Worm (Caenorhabditis elegans) whole organism, midembryonic: ENCODE measurements around the gene K02E11.3.

Experiments used
- T22C8.4 ChIP-seq: fragments of 200-800 bp; sonication (Bioruptor generic); IDR thresholded peaks from 2 replicates; pipeline ENCODE4 v1.3.6; 2022; ENCODE audit warnings: missing genetic modification characterization, missing compliant biosample characterization
- cog-1 ChIP-seq: sonication (generic microtip); optimal IDR thresholded peaks from 2 replicates; lab custom pipeline; 2016; ENCODE audit warnings: missing genetic modification characterization, missing compliant biosample characterization
- flt-1 ChIP-seq: fragments of 200-800 bp; sonication (Bioruptor generic); IDR thresholded peaks from 2 replicates; pipeline ENCODE4 v1.3.6; 2022; ENCODE audit warnings: missing genetic modification characterization, missing compliant biosample characterization
- klf-2 ChIP-seq: fragments of 200-800 bp; sonication (Bioruptor generic); conservative IDR thresholded peaks from 2 replicates; pipeline ENCODE4 v1.3.6; 2022; ENCODE audit warnings: missing genetic modification reagents, missing genetic modification characterization, missing compliant biosample characterization
- med-1 ChIP-seq: sonication (generic microtip); optimal IDR thresholded peaks from 2 replicates; lab custom pipeline; 2017; ENCODE audit warnings: missing genetic modification characterization, mild to moderate bottlenecking, missing compliant biosample characterization, antibody characterized with exemption, missing genetic modification reagents; ENCODE audit not compliant: insufficient read depth
- ref-1 ChIP-seq: fragments of 200-800 bp; sonication (Bioruptor generic); conservative IDR thresholded peaks from 2 replicates; pipeline ENCODE4 v1.3.6; 2022; ENCODE audit warnings: missing genetic modification reagents, missing genetic modification characterization, missing compliant biosample characterization
- tab-1 ChIP-seq: fragments of 200-800 bp; sonication (Bioruptor generic); IDR thresholded peaks from 2 replicates; pipeline ENCODE4 v1.3.6; 2022; ENCODE audit warnings: missing genetic modification characterization, missing compliant biosample characterization
- ztf-23 ChIP-seq: fragments of 200-800 bp; sonication (Bioruptor generic); IDR thresholded peaks from 2 replicates; pipeline ENCODE4 v1.3.6; 2022; ENCODE audit warnings: missing genetic modification reagents, missing genetic modification characterization, missing compliant biosample characterization
- ztf-29 ChIP-seq: fragments of 200-800 bp; sonication (Bioruptor generic); IDR thresholded peaks from 2 replicates; pipeline ENCODE4 v1.3.6; 2022; ENCODE audit warnings: missing genetic modification reagents, missing genetic modification characterization, missing compliant biosample characterization

Gene K02E11.3

ce11 chrV:14246761-14247160, at the start of gene K02E11.3:
Gene K02E11.3 (minus strand): TSS chrV:14246861.
- TF ChIP-seq flt-1 (GFP tag; lab: Robert Waterston, UW), result no peak
- no peak for TF ChIP-seq med-1 (GFP tag; lab: Kevin White, UChicago)
- no peak for TF ChIP-seq ztf-29 (GFP tag; lab: Robert Waterston, UW)
- no peak for TF ChIP-seq tab-1 (GFP tag; lab: Robert Waterston, UW)
- no peak for TF ChIP-seq cog-1 (tag; lab: Kevin White, UChicago)
- no peak for TF ChIP-seq ref-1 (GFP tag; lab: Robert Waterston, UW)
- no peak for TF ChIP-seq ztf-23 (GFP tag; lab: Robert Waterston, UW)

- TF ChIP-seq ref-1 (GFP tag; lab: Robert Waterston, UW) (no peak), flt-1 (GFP tag; lab: Robert Waterston, UW) (no peak), med-1 (GFP tag; lab: Kevin White, UChicago) (no peak)
Measured at ce11 chrV:14294396-14294795, 47.7 kb upstream of the K02E11.3 start, which contains the start of gene F14D7.9. Gene F14D7.9 (plus strand): TSS chrV:14294696.

DNA sequence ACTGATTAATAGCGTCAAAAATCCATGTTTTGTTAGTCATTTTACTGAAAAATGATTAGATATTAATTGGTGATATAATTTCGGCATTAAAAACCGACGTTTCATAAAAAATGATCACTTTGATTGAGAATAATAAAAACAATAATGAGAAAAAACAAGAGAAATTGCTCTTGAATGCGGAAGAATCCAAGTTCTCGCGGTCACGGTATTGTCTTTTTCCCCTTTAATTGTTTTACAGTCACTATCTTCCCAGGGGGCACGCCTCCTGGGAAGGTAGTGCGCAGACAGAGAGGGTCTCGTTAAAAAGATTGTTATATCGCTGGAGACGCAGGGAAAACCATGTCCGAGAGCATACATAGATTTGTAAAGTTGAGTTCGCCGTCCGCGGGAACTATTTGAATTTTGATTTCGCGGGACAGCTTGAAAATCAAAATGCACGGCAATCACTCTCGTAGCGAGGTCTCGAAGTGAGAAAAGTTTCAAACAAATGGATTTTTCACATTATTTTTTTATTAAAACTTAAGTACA, 47.1 kb upstream of the K02E11.3 start, which contains the start of gene F14D7.2:
Gene F14D7.2, minus strand, starts transcription at position 51 of the 528 bp plus-strand sequence.
- TF ChIP-seq ztf-23 (GFP tag; lab: Robert Waterston, UW) (no peak), cog-1 (tag; lab: Kevin White, UChicago) (no peak), flt-1 (GFP tag; lab: Robert Waterston, UW) (no peak), tab-1 (GFP tag; lab: Robert Waterston, UW) (no peak), klf-2 (GFP tag; lab: Robert Waterston, UW) (no peak), med-1 (GFP tag; lab: Kevin White, UChicago) (no peak), ref-1 (GFP tag; lab: Robert Waterston, UW) (no peak), T22C8.4 (GFP tag; lab: Robert Waterston, UW) (no peak), ztf-29 (GFP tag; lab: Robert Waterston, UW) (no peak)

DNA sequence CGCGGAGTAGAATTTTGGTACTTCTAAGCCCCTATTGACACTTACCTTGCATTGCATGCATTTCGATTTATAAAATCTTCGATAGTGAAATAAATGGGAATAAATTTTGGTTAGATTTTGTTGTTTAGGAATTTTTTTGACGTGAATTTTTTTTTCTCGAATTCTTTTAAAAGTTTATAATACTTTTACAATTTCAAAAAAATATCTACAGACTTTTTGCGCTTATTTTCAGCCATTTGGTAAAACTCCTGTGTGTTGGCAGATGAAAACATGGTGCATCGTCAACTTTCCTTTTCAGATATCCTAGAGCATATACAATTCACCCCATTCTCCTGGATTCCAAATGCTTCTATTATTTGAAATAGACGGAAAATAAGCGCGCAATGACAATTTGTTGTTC, 44.0 kb upstream of the K02E11.3 start, which contains the start of gene F14D7.18:
Gene F14D7.18, minus strand, starts transcription at position 101 of the 400 bp plus-strand sequence.
- TF ChIP-seq ref-1 (GFP tag; lab: Robert Waterston, UW), result no peak

- no peak for TF ChIP-seq tab-1 (GFP tag; lab: Robert Waterston, UW)
- no peak for TF ChIP-seq cog-1 (tag; lab: Kevin White, UChicago)
- TF ChIP-seq klf-2 (GFP tag; lab: Robert Waterston, UW), result no peak
- TF ChIP-seq ztf-23 (GFP tag; lab: Robert Waterston, UW), result no peak
- TF ChIP-seq ztf-29 (GFP tag; lab: Robert Waterston, UW), result no peak
- no peak for TF ChIP-seq flt-1 (GFP tag; lab: Robert Waterston, UW)
- no peak for TF ChIP-seq T22C8.4 (GFP tag; lab: Robert Waterston, UW)
- TF ChIP-seq med-1 (GFP tag; lab: Kevin White, UChicago), result no peak
- TF ChIP-seq ref-1 (GFP tag; lab: Robert Waterston, UW), result no peak
Measured at ce11 chrV:14289363-14289762, 42.7 kb upstream of the K02E11.3 start, which contains the start of gene F14D7.1. Gene F14D7.1 (minus strand): TSS chrV:14289463.

ce11 chrV:14285803-14286202, 39.1 kb upstream of the K02E11.3 start, which contains the start of gene F40G12.11:
Gene F40G12.11 (plus strand): TSS chrV:14286171.
- no peak for TF ChIP-seq klf-2 (GFP tag; lab: Robert Waterston, UW)
- TF ChIP-seq T22C8.4 (GFP tag; lab: Robert Waterston, UW), result no peak
- no peak for TF ChIP-seq tab-1 (GFP tag; lab: Robert Waterston, UW)
- no peak for TF ChIP-seq med-1 (GFP tag; lab: Kevin White, UChicago)
- TF ChIP-seq ztf-29 (GFP tag; lab: Robert Waterston, UW), result no peak

- TF ChIP-seq flt-1 (GFP tag; lab: Robert Waterston, UW) (no peak), med-1 (GFP tag; lab: Kevin White, UChicago) (no peak), tab-1 (GFP tag; lab: Robert Waterston, UW) (no peak), klf-2 (GFP tag; lab: Robert Waterston, UW) (no peak), cog-1 (tag; lab: Kevin White, UChicago) (no peak), ztf-29 (GFP tag; lab: Robert Waterston, UW) (no peak), ztf-23 (GFP tag; lab: Robert Waterston, UW) (no peak), ref-1 (GFP tag; lab: Robert Waterston, UW) (no peak), T22C8.4 (GFP tag; lab: Robert Waterston, UW) (no peak)
Measured at ce11 chrV:14283241-14283640, 36.6 kb upstream of the K02E11.3 start, which contains the start of gene F40G12.10. Gene F40G12.10 (plus strand): TSS chrV:14283541.

DNA sequence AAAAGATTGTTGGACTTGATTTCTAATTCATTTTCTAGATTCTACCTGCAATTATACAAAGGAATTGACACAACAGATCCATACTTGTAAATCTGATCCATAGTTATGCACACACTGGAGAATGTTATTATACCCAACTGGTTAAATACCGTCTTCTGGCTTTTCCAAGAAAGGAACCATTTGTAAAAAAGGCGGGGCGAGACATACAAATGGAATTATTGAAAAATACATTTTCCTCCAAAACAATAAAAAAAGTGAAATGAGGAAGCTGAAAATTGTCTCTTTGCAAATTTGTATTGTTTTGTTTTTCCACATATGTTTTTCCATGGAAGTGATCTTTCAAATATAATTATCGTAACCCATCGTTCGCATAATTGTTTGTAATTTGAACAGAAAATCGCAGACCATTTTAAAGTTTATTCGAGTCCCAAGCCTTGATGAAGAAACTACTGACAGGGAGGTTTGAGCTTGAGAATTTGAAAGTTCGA, 35.6 kb upstream of the K02E11.3 start, which contains the start of the genes srt-74 and F40G12.9:
Gene srt-74, minus strand, starts transcription at position 101 of the 488 bp plus-strand sequence.
Gene F40G12.9, plus strand, starts transcription at position 438 of the 488 bp plus-strand sequence.
- no peak for TF ChIP-seq cog-1 (tag; lab: Kevin White, UChicago)
- TF ChIP-seq T22C8.4 (GFP tag; lab: Robert Waterston, UW), result no peak
- no peak for TF ChIP-seq klf-2 (GFP tag; lab: Robert Waterston, UW)
- TF ChIP-seq ztf-23 (GFP tag; lab: Robert Waterston, UW), result no peak
- no peak for TF ChIP-seq flt-1 (GFP tag; lab: Robert Waterston, UW)
- TF ChIP-seq med-1 (GFP tag; lab: Kevin White, UChicago), result no peak
- TF ChIP-seq tab-1 (GFP tag; lab: Robert Waterston, UW), result no peak
- no peak for TF ChIP-seq ref-1 (GFP tag; lab: Robert Waterston, UW)
- TF ChIP-seq ztf-29 (GFP tag; lab: Robert Waterston, UW), result no peak

ce11 chrV:14279777-14280176, 33.1 kb upstream of the K02E11.3 start, which contains the start of gene srt-33:
Gene srt-33 (minus strand): TSS chrV:14279877.
- TF ChIP-seq ztf-23 (GFP tag; lab: Robert Waterston, UW), result no peak
- TF ChIP-seq ztf-29 (GFP tag; lab: Robert Waterston, UW), result no peak
- TF ChIP-seq tab-1 (GFP tag; lab: Robert Waterston, UW), result no peak
- TF ChIP-seq ref-1 (GFP tag; lab: Robert Waterston, UW), result no peak
- no peak for TF ChIP-seq flt-1 (GFP tag; lab: Robert Waterston, UW)
- TF ChIP-seq med-1 (GFP tag; lab: Kevin White, UChicago), result no peak
